Fruit fly (Drosophila melanogaster) whole organism, pupa: ENCODE data around the gene CG7991.

Source experiments
- CG10348 ChIP-seq: fragments of 200-800 bp; sonication (Bioruptor generic); IDR thresholded peaks from 2 replicates; pipeline ENCODE4 v1.3.6; 2022; ENCODE audit warnings: missing biosample characterization, missing genetic modification characterization
- CG12605 ChIP-seq: fragments of 200-800 bp; sonication (Bioruptor generic); IDR thresholded peaks from 2 replicates; pipeline ENCODE4 v1.3.6; 2022; ENCODE audit warnings: missing biosample characterization, missing genetic modification characterization
- CG13204 ChIP-seq: fragments of 200-800 bp; sonication (Bioruptor generic); optimal IDR thresholded peaks from 2 replicates; lab custom pipeline; 2018; ENCODE audit warnings: missing biosample characterization, mild to moderate bottlenecking, missing genetic modification characterization, moderate library complexity
- CG14655 ChIP-seq: fragments of 200-800 bp; sonication (Bioruptor generic); optimal IDR thresholded peaks from 3 replicates; lab custom pipeline; 2017; ENCODE audit warnings: mild to moderate bottlenecking, missing biosample characterization, missing genetic modification reagents, missing genetic modification characterization
- CG15710 ChIP-seq: fragments of 200-800 bp; sonication (Bioruptor generic); optimal IDR thresholded peaks from 2 replicates; lab custom pipeline; 2018; ENCODE audit warnings: missing biosample characterization, mild to moderate bottlenecking, missing genetic modification characterization, moderate library complexity
- CG17806 ChIP-seq: fragments of 200-800 bp; sonication (Bioruptor generic); optimal IDR thresholded peaks from 2 replicates; lab custom pipeline; 2018; ENCODE audit warnings: missing biosample characterization, mild to moderate bottlenecking, missing genetic modification characterization, moderate library complexity
- CG32121 ChIP-seq: fragments of 200-800 bp; sonication (Bioruptor generic); IDR thresholded peaks from 2 replicates; pipeline ENCODE4 v1.3.6; 2022; ENCODE audit warnings: missing biosample characterization, missing genetic modification characterization
- CG34367 ChIP-seq: fragments of 200-800 bp; sonication (Bioruptor generic); optimal IDR thresholded peaks from 2 replicates; lab custom pipeline; 2018; ENCODE audit warnings: missing biosample characterization, mild to moderate bottlenecking, missing genetic modification characterization
- CG4496 ChIP-seq: fragments of 200-800 bp; sonication (Bioruptor generic); IDR thresholded peaks from 3 replicates; pipeline ENCODE4 v1.3.6; 2022; ENCODE audit warnings: missing biosample characterization, missing genetic modification characterization
- CG8159 ChIP-seq: fragments of 200-800 bp; sonication (Bioruptor generic); optimal IDR thresholded peaks from 3 replicates; lab custom pipeline; 2018; ENCODE audit warnings: missing biosample characterization, mild to moderate bottlenecking, missing genetic modification characterization, moderate library complexity
- CG8301 ChIP-seq: fragments of 200-800 bp; sonication (Bioruptor generic); optimal IDR thresholded peaks from 2 replicates; lab custom pipeline; 2018; ENCODE audit warnings: missing biosample characterization, mild to moderate bottlenecking, missing genetic modification characterization
- CG9948 ChIP-seq: fragments of 200-800 bp; sonication (Bioruptor generic); optimal IDR thresholded peaks from 2 replicates; lab custom pipeline; 2018; ENCODE audit warnings: missing biosample characterization, mild to moderate bottlenecking, missing genetic modification characterization, moderate library complexity
- D1 ChIP-seq: fragments of 200-800 bp; sonication (Bioruptor generic); optimal IDR thresholded peaks from 2 replicates; lab custom pipeline; 2018; ENCODE audit warnings: missing biosample characterization, mild to moderate bottlenecking, missing genetic modification characterization, moderate library complexity
- EcR ChIP-seq: fragments of 200-800 bp; sonication (Bioruptor generic); optimal IDR thresholded peaks from 3 replicates; lab custom pipeline; 2019; ENCODE audit warnings: missing biosample characterization, missing genetic modification characterization, mild to moderate bottlenecking, moderate library complexity, missing genetic modification reagents
- Ets98B ChIP-seq: fragments of 200-800 bp; sonication (Bioruptor generic); IDR thresholded peaks from 2 replicates; pipeline ENCODE4 v1.3.6; 2022; ENCODE audit warnings: missing biosample characterization, missing genetic modification characterization
- Pif1A ChIP-seq: fragments of 200-800 bp; sonication (Bioruptor generic); optimal IDR thresholded peaks from 3 replicates; lab custom pipeline; 2016; ENCODE audit warnings: missing biosample characterization, missing genetic modification characterization
- Pif1B ChIP-seq: fragments of 200-800 bp; sonication (Bioruptor generic); optimal IDR thresholded peaks from 3 replicates; lab custom pipeline; 2016; ENCODE audit warnings: missing biosample characterization, missing genetic modification characterization
- Snoo ChIP-seq: fragments of 200-800 bp; sonication (Bioruptor generic); optimal IDR thresholded peaks from 3 replicates; lab custom pipeline; 2017; ENCODE audit warnings: missing biosample characterization, mild to moderate bottlenecking, missing genetic modification characterization, inconsistent platforms
- fd96Ca ChIP-seq: fragments of 200-800 bp; sonication (Bioruptor generic); IDR thresholded peaks from 3 replicates; pipeline ENCODE4 v1.3.6; 2022; ENCODE audit warnings: missing biosample characterization, missing genetic modification characterization
- gl ChIP-seq: fragments of 200-800 bp; sonication (Bioruptor generic); optimal IDR thresholded peaks from 2 replicates; lab custom pipeline; 2018; ENCODE audit warnings: missing biosample characterization, mild to moderate bottlenecking, missing genetic modification characterization
- rn ChIP-seq: fragments of 200-800 bp; sonication (Bioruptor generic); IDR thresholded peaks from 2 replicates; pipeline ENCODE4 v1.3.6; 2022; ENCODE audit warnings: missing biosample characterization, missing genetic modification characterization

The CG7991 gene

DNA sequence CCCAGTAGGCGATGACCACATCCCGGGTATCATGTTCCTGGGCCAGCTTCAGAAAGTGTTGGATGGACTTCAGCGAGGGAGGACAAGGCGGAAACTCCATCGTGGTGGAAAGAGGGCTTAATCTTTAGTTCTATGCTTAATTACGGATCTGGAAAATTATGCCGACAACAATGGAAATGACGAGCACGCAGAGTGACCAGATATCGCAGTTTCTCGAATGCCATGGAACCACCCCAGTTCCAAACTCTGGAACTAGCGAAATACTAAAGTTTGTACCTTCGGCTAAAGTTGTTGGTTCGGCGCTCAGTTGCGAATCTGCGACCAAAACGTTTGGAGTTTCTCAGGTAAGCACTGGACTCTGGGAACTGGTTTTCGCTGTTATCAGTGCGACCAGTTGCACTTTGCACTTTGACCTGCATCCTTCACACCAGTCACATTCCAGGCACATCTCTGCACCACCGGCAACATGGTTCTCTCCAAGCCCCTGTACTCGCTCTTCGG lies 21.8 kb upstream of the CG7991 start, which contains the start of the genes CG7970 and Vta1:
Gene CG7970 (plus strand): TSS at position 51 of the 501 bp plus-strand sequence.
Gene Vta1 (minus strand): TSS at position 201 of the 501 bp plus-strand sequence.
- TF ChIP-seq CG34367 (tag; lab: Kevin White, UChicago), result peak; percentile 36
- no peak for TF ChIP-seq CG13204
- no peak for TF ChIP-seq EcR
- no peak for TF ChIP-seq Pif1A (GFP tag; lab: Kevin White, UChicago)
- peak; percentile 77 for TF ChIP-seq Ets98B (GFP tag; lab: Robert Waterston, UW)
- peak; percentile 88 for TF ChIP-seq gl (tag; lab: Kevin White, UChicago)
- TF ChIP-seq CG32121 (GFP tag; lab: Robert Waterston, UW), result peak; percentile 63; the same call in 1 of the 2 replicates
- peak; percentile 78 for TF ChIP-seq CG4496 (GFP tag; lab: Robert Waterston, UW)
- TF ChIP-seq CG10348, result no peak
- peak; percentile 45 for TF ChIP-seq CG15710
- TF ChIP-seq CG12605 (GFP tag; lab: Robert Waterston, UW), result peak; percentile 88

DNA sequence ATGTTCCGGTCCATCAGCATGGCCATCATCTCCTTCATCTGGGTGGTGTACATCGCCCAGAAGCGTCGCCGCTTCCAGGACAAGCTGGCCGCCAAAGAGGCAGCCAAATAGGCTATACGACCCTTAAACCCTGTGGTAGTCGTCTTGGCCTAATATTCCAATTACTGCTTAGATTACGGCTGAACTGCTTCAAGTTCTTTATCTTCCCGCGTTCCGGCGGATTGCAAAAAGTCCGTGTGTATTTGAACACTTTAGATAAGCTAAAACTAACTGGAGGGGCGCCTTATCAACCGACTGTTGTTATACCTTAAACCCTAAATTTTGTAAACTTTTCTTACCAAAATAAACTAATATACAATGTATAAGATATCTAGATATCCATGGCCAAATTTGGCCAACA lies 20.8 kb upstream of the CG7991 start:
- no peak for TF ChIP-seq CG15710
- TF ChIP-seq gl (tag; lab: Kevin White, UChicago), result no peak
- TF ChIP-seq CG13204, result no peak
- no peak for TF ChIP-seq CG9948 (tag; lab: Kevin White, UChicago)
- no peak for TF ChIP-seq EcR
- TF ChIP-seq CG17806 (tag; lab: Kevin White, UChicago), result no peak
- TF ChIP-seq, all 21 proteins: peak for 0

DNA sequence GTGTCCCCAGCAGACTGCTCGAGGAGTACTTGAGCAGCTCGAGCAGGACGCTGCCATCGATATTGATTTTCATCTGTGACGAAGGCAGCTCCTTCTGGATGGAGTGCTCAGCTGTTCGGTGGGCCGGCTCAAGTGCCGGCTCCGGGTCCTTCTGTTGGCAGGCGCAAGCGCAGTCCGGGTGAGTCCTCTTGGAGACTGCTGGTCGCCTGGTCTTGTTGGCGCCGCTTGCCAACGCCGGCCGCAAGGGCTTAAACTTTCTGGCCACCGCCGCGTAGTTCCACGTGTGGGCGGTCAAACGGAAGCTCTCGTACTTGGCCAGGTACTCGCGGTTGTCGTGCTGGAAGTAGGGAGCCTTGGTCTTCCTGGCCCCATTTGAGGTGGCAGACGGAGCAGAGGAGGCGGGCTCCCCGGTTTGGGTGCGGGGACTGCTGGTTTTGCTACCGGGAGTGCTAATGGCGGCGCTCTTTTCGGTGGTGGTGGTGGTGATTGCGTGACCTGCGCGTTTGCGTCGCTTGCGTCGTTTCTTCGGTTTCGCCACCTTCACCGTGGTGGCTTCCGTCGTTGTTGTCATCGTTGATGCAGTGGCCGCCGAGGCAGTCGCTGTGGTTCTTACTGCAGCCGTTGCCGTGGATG lies 12.7 kb upstream of the CG7991 start:
- TF ChIP-seq Pif1A (GFP tag; lab: Kevin White, UChicago), result no peak
- peak; percentile 28 for TF ChIP-seq CG13204

DNA sequence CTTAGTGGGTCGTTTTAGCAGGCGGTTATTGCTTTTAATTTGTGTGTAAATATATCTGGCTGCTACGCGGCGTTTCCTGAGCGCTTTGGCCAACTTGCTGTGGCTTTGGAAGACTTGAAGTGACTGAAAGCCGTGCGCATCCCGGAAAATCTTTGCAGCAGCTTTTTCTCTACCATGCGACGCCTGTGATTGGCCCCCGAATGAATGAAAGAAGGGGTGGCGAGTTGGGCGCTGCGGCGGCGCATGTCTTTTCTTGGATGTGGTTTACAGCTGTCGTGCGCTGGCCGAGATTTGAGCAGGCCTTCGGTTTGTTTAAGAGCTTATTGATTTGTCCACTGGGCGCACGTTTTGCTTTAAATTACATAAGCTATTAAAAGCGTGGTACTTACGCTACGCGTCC lies 11.0 kb upstream of the CG7991 start:
- TF ChIP-seq Pif1B (GFP tag; lab: Kevin White, UChicago) (no peak), CG10348 (no peak), CG32121 (GFP tag; lab: Robert Waterston, UW) (no peak), fd96Ca (GFP tag; lab: Robert Waterston, UW) (no peak), CG15710 (no peak), CG8301 (tag; lab: Kevin White, UChicago) (no peak), CG14655 (no peak), CG4496 (GFP tag; lab: Robert Waterston, UW) (no peak), CG13204 (no peak), CG12605 (GFP tag; lab: Robert Waterston, UW) (no peak), CG34367 (tag; lab: Kevin White, UChicago) (no peak), gl (tag; lab: Kevin White, UChicago) (no peak), D1 (tag; lab: Kevin White, UChicago) (no peak), rn (no peak), Pif1A (GFP tag; lab: Kevin White, UChicago) (no peak), EcR (no peak), CG9948 (tag; lab: Kevin White, UChicago) (no peak), Snoo (tag; lab: Kevin White, UChicago) (no peak)
- TF ChIP-seq, all 21 proteins: peak for 0

DNA sequence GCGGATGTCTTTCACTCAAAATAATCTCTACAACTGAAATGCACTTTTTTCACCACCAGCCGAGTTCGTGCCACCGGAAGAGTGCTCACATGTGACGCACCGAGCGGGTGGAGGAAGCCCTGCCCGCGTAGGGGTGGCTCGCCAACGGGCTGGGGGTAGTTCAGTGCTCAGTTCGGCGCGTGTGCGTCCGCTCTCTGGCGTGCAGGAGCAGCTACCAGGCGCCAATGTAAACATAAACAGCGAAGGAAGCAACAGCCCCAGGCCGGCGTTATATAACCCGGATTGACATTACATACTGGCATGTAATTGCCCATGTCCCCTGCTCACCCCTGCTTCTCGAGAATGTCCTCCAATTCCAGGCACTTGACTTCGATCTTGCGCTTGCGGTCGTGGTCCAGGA lies 10.3 kb upstream of the CG7991 start:
- TF ChIP-seq CG34367 (tag; lab: Kevin White, UChicago) (no peak), fd96Ca (GFP tag; lab: Robert Waterston, UW) (0 out of 3 replicates have a peak, but pooled peaks have one; percentile 17)

DNA sequence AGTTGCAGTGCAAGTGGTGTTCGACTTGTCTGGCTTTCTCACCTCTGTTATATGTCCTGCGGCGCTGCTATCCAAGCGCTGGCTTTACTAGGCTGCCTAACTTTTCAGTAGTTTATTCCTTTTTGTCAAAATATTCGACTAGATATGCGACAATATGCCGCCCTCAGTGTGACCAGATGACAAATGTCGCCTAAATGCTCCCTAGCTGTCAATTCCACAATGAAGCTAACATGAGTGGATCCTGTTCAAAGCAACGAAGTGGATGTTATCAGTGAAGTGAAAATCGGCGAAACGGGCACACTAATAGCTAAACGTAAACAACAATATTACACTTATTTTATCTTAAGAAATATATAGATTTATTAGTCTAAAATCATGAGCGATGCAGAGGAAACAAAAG lies 9.6 kb upstream of the CG7991 start, which contains the start of the genes Srrm234 and CG7974:
Gene Srrm234 (minus strand): TSS at position 189 of the 400 bp plus-strand sequence.
Gene CG7974 (plus strand): TSS at position 263 of the 400 bp plus-strand sequence.
- TF ChIP-seq gl (tag; lab: Kevin White, UChicago) (no peak), CG14655 (no peak), EcR (no peak), CG10348 (no peak), Ets98B (GFP tag; lab: Robert Waterston, UW) (no peak), CG13204 (no peak), Pif1A (GFP tag; lab: Kevin White, UChicago) (no peak), CG12605 (GFP tag; lab: Robert Waterston, UW) (no peak), CG8301 (tag; lab: Kevin White, UChicago) (no peak), CG8159 (tag; lab: Kevin White, UChicago) (no peak), CG34367 (tag; lab: Kevin White, UChicago) (no peak), fd96Ca (GFP tag; lab: Robert Waterston, UW) (no peak), Pif1B (GFP tag; lab: Kevin White, UChicago) (no peak), CG15710 (no peak), CG32121 (GFP tag; lab: Robert Waterston, UW) (no peak), D1 (tag; lab: Kevin White, UChicago) (no peak), Snoo (tag; lab: Kevin White, UChicago) (no peak), CG17806 (tag; lab: Kevin White, UChicago) (no peak)

DNA sequence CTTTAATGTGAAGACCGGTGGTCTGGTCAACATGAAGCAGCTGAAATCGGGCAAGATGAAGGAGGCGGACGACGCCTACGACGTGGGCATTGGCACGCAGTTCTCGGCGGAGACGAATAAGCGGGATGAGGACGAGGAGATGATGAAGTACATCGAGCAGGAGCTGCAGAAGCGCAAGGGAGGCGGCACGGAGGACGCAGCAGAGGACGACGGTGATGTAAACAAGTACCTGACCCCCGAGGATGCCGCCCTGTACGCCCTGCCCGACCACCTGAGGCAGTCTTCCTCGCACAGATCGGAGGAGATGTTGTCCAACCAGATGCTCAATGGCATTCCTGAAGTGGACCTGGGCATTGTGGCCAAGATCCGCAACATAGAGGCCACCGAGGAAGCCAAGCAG lies 9.0 kb upstream of the CG7991 start:
- no peak for TF ChIP-seq rn
- no peak for TF ChIP-seq CG4496 (GFP tag; lab: Robert Waterston, UW)
- TF ChIP-seq CG32121 (GFP tag; lab: Robert Waterston, UW), result no peak
- no peak for TF ChIP-seq CG8159 (tag; lab: Kevin White, UChicago)
- TF ChIP-seq CG34367 (tag; lab: Kevin White, UChicago), result no peak
- TF ChIP-seq CG9948 (tag; lab: Kevin White, UChicago), result no peak
- TF ChIP-seq CG13204, result no peak
- no peak for TF ChIP-seq gl (tag; lab: Kevin White, UChicago)
- no peak for TF ChIP-seq CG10348
- no peak for TF ChIP-seq Snoo (tag; lab: Kevin White, UChicago)
- no peak for TF ChIP-seq CG15710
- no peak for TF ChIP-seq CG14655
- no peak for TF ChIP-seq EcR
- TF ChIP-seq CG17806 (tag; lab: Kevin White, UChicago), result no peak
- TF ChIP-seq D1 (tag; lab: Kevin White, UChicago), result no peak
- no peak for TF ChIP-seq Pif1A (GFP tag; lab: Kevin White, UChicago)
- TF ChIP-seq fd96Ca (GFP tag; lab: Robert Waterston, UW), result no peak
- TF ChIP-seq Pif1B (GFP tag; lab: Kevin White, UChicago), result no peak
- no peak for TF ChIP-seq Ets98B (GFP tag; lab: Robert Waterston, UW)
- no peak for TF ChIP-seq CG8301 (tag; lab: Kevin White, UChicago)
- TF ChIP-seq, all 21 proteins: peak for 0
